Fruit fly (Drosophila melanogaster) whole organism, embryonic: ENCODE measurements around the gene Cyp4ac1.
A peak's percentile ranks its signal among the peaks of the same experiment; 100 is the strongest.

ENCODE experiments used
- Abd-B ChIP-seq: fragments of 200-800 bp; sonication (Bioruptor generic); optimal IDR thresholded peaks from 2 replicates; lab custom pipeline; 2018; ENCODE audit warnings: missing biosample characterization, mild to moderate bottlenecking, missing genetic modification characterization, moderate library complexity
- Aef1 ChIP-seq: fragments of 200-800 bp; sonication (Bioruptor generic); IDR thresholded peaks from 3 replicates; pipeline ENCODE4 v1.3.6; 2022; ENCODE audit warnings: missing biosample characterization, missing genetic modification characterization
- Bteb2 ChIP-seq: fragments of 200-800 bp; sonication (Bioruptor generic); optimal IDR thresholded peaks from 2 replicates; lab custom pipeline; 2016; ENCODE audit warnings: missing biosample characterization, missing genetic modification characterization
- CG10321 ChIP-seq: fragments of 200-800 bp; sonication (Bioruptor generic); IDR thresholded peaks from 2 replicates; pipeline ENCODE4 v1.3.6; 2022; ENCODE audit warnings: missing biosample characterization, missing genetic modification characterization
- CG10462 ChIP-seq: fragments of 200-800 bp; sonication (Bioruptor generic); optimal IDR thresholded peaks from 2 replicates; lab custom pipeline; 2016; ENCODE audit warnings: missing biosample characterization, missing genetic modification characterization
- CG11723 ChIP-seq: fragments of 200-800 bp; sonication (Bioruptor generic); optimal IDR thresholded peaks from 2 replicates; lab custom pipeline; 2017; ENCODE audit warnings: missing biosample characterization, mild to moderate bottlenecking, missing genetic modification characterization
- CG14050 ChIP-seq: fragments of 200-800 bp; sonication (Bioruptor generic); IDR thresholded peaks from 3 replicates; pipeline ENCODE4 v1.3.6; 2022; ENCODE audit warnings: missing biosample characterization, missing genetic modification characterization
- CG14441 ChIP-seq: fragments of 200-800 bp; sonication (Bioruptor generic); IDR thresholded peaks from 2 replicates; pipeline ENCODE4 v1.3.6; 2022; ENCODE audit warnings: missing biosample characterization, missing genetic modification characterization
- CG15514 ChIP-seq: fragments of 200-800 bp; sonication (Bioruptor generic); optimal IDR thresholded peaks from 3 replicates; lab custom pipeline; 2017; ENCODE audit warnings: missing biosample characterization, missing genetic modification characterization, mild to moderate bottlenecking, moderate library complexity, missing genetic modification reagents
- CG17359 ChIP-seq: fragments of 200-800 bp; sonication (Bioruptor generic); optimal IDR thresholded peaks from 3 replicates; lab custom pipeline; 2018; ENCODE audit warnings: missing biosample characterization, mild to moderate bottlenecking, missing genetic modification characterization, moderate library complexity
- CG17802 ChIP-seq: fragments of 200-800 bp; sonication (Bioruptor generic); optimal IDR thresholded peaks from 2 replicates; lab custom pipeline; 2018; ENCODE audit warnings: missing biosample characterization, mild to moderate bottlenecking, missing genetic modification characterization, moderate library complexity
- CG2678 ChIP-seq: fragments of 200-800 bp; sonication (Bioruptor generic); optimal IDR thresholded peaks from 3 replicates; lab custom pipeline; 2019; ENCODE audit warnings: missing biosample characterization, mild to moderate bottlenecking, missing genetic modification characterization, moderate library complexity
- CG30020 ChIP-seq: fragments of 200-800 bp; optimal IDR thresholded peaks from 2 replicates; lab custom pipeline; 2019; ENCODE audit warnings: missing biosample characterization, mild to moderate bottlenecking, missing genetic modification characterization, moderate library complexity
- CG3065 ChIP-seq: fragments of 200-800 bp; sonication (Bioruptor generic); optimal IDR thresholded peaks from 2 replicates; lab custom pipeline; 2016; ENCODE audit warnings: missing biosample characterization, missing genetic modification characterization
- CG31441 ChIP-seq: fragments of 200-800 bp; sonication (Bioruptor generic); IDR thresholded peaks from 2 replicates; pipeline ENCODE4 v1.3.6; 2022; ENCODE audit warnings: missing biosample characterization, missing genetic modification characterization
- CG3995 ChIP-seq: fragments of 200-800 bp; sonication (Bioruptor generic); optimal IDR thresholded peaks from 3 replicates; lab custom pipeline; 2016; ENCODE audit warnings: missing biosample characterization, missing genetic modification characterization
- CG5953 ChIP-seq: fragments of 200-800 bp; sonication (Bioruptor generic); IDR thresholded peaks from 2 replicates; pipeline ENCODE4 v1.3.6; 2022; ENCODE audit warnings: missing biosample characterization, missing genetic modification characterization
- CG6854 ChIP-seq: fragments of 200-800 bp; sonication (Bioruptor generic); optimal IDR thresholded peaks from 3 replicates; lab custom pipeline; 2017; ENCODE audit warnings: missing biosample characterization, mild to moderate bottlenecking, missing genetic modification characterization
- CG7786 ChIP-seq: fragments of 200-800 bp; sonication (Bioruptor generic); optimal IDR thresholded peaks from 2 replicates; lab custom pipeline; 2016; ENCODE audit warnings: missing biosample characterization, missing genetic modification characterization
- CG7928 ChIP-seq: fragments of 200-800 bp; sonication (Bioruptor generic); optimal IDR thresholded peaks from 2 replicates; lab custom pipeline; 2017; ENCODE audit warnings: missing biosample characterization, mild to moderate bottlenecking, missing genetic modification characterization
- CG8089 ChIP-seq: fragments of 200-800 bp; sonication (Bioruptor generic); optimal IDR thresholded peaks from 3 replicates; lab custom pipeline; 2016; ENCODE audit warnings: missing biosample characterization, missing genetic modification characterization
- CG9215 ChIP-seq: fragments of 200-800 bp; sonication (Bioruptor generic); IDR thresholded peaks from 2 replicates; pipeline ENCODE4 v1.3.6; 2022; ENCODE audit warnings: missing biosample characterization, missing genetic modification characterization
- CkIIα-i1 ChIP-seq: fragments of 200-800 bp; sonication (Bioruptor generic); IDR thresholded peaks from 2 replicates; pipeline ENCODE4 v1.3.6; 2022; ENCODE audit warnings: missing biosample characterization, missing genetic modification characterization
- Dref ChIP-seq: fragments of 200-800 bp; sonication (Bioruptor generic); IDR thresholded peaks from 2 replicates; pipeline ENCODE4 v1.3.6; 2022; ENCODE audit warnings: missing biosample characterization, missing genetic modification characterization
- Ets65A ChIP-seq: fragments of 200-800 bp; sonication (Bioruptor generic); peaks from one replicate; lab custom pipeline; 2016; ENCODE audit warnings: missing biosample characterization, missing genetic modification characterization
- Gug ChIP-seq: fragments of 200-800 bp; sonication (Bioruptor generic); IDR thresholded peaks from 4 replicates; pipeline ENCODE4 v1.3.6; 2022; ENCODE audit warnings: missing biosample characterization, missing genetic modification characterization
- Hr39 ChIP-seq: fragments of >200 bp; optimal IDR thresholded peaks from 2 replicates; lab custom pipeline; 2017
- Lhr ChIP-seq: fragments of 200-800 bp; sonication (Bioruptor generic); optimal IDR thresholded peaks from 3 replicates; lab custom pipeline; 2017; ENCODE audit warnings: mild to moderate bottlenecking, missing biosample characterization, missing genetic modification reagents, missing genetic modification characterization
- Ssrp ChIP-seq: fragments of 200-800 bp; sonication (Bioruptor generic); optimal IDR thresholded peaks from 2 replicates; lab custom pipeline; 2018; ENCODE audit warnings: missing biosample characterization, mild to moderate bottlenecking, missing genetic modification characterization, moderate library complexity
- Xbp1 ChIP-seq: fragments of 200-800 bp; sonication (Bioruptor generic); optimal IDR thresholded peaks from 3 replicates; lab custom pipeline; 2016; ENCODE audit warnings: missing biosample characterization, mild to moderate bottlenecking, missing genetic modification characterization
- Xrp1 ChIP-seq: fragments of 200-800 bp; sonication (Bioruptor generic); IDR thresholded peaks from 2 replicates; pipeline ENCODE4 v1.3.6; 2022; ENCODE audit warnings: missing biosample characterization, missing genetic modification characterization
- bsh ChIP-seq, 2 experiments: fragments of 200-800 bp; sonication (Bioruptor generic); optimal IDR thresholded peaks; 2 replicates each; lab custom pipeline; 2017 to 2018; ENCODE audit warnings: mild to moderate bottlenecking in 2 of 2, missing biosample characterization in 2 of 2, missing genetic modification characterization in 2 of 2, moderate library complexity in 1 of 2
- btn ChIP-seq: fragments of 200-800 bp; sonication (Bioruptor generic); optimal IDR thresholded peaks from 2 replicates; lab custom pipeline; 2016; ENCODE audit warnings: missing biosample characterization, missing genetic modification characterization
- chinmo ChIP-seq: fragments of 200-800 bp; sonication (Bioruptor generic); IDR thresholded peaks from 4 replicates; pipeline ENCODE4 v1.3.6; 2022; ENCODE audit warnings: missing biosample characterization, missing genetic modification characterization; ENCODE audit not compliant: partially characterized antibody
- corto ChIP-seq: fragments of 200-800 bp; sonication (Bioruptor generic); optimal IDR thresholded peaks from 2 replicates; lab custom pipeline; 2016; ENCODE audit warnings: missing biosample characterization, mild to moderate bottlenecking, missing genetic modification characterization, moderate library complexity
- dm ChIP-seq: fragments of 200-800 bp; sonication (Bioruptor generic); optimal IDR thresholded peaks from 3 replicates; lab custom pipeline; 2016; ENCODE audit warnings: missing biosample characterization, missing genetic modification characterization
- grn ChIP-seq: fragments of 200-800 bp; sonication (Bioruptor generic); optimal IDR thresholded peaks from 3 replicates; lab custom pipeline; 2017; ENCODE audit warnings: missing biosample characterization, missing genetic modification characterization
- hkb ChIP-seq, 2 experiments: fragments of 200-800 bp in 1 of 2; fragments of >200 bp in 1 of 2; sonication (Bioruptor generic) in 1 of 2; IDR thresholded peaks in 1 of 2; optimal IDR thresholded peaks in 1 of 2; 2 replicates each; pipeline versions ENCODE4 v1.3.6 to Lab custom; 2017 to 2022; ENCODE audit warnings: missing biosample characterization in 1 of 2, missing genetic modification characterization in 1 of 2
- lbe ChIP-seq: fragments of 200-800 bp; sonication (Bioruptor generic); optimal IDR thresholded peaks from 2 replicates; lab custom pipeline; 2016; ENCODE audit warnings: missing biosample characterization, mild to moderate bottlenecking, missing genetic modification characterization
- lmd ChIP-seq: fragments of 200-800 bp; sonication (Bioruptor generic); IDR thresholded peaks from 2 replicates; pipeline ENCODE4 v1.3.6; 2022; ENCODE audit warnings: missing biosample characterization, missing genetic modification characterization
- nau ChIP-seq: fragments of 200-800 bp; sonication (Bioruptor generic); optimal IDR thresholded peaks from 3 replicates; lab custom pipeline; 2017; ENCODE audit warnings: missing biosample characterization, mild to moderate bottlenecking, missing genetic modification characterization, missing genetic modification reagents
- nom ChIP-seq: fragments of 200-800 bp; sonication (Bioruptor generic); optimal IDR thresholded peaks from 2 replicates; lab custom pipeline; 2017; ENCODE audit warnings: missing biosample characterization, missing genetic modification characterization, mild to moderate bottlenecking, moderate library complexity, missing genetic modification reagents
- otp ChIP-seq: fragments of 200-800 bp; sonication (Bioruptor generic); IDR thresholded peaks from 3 replicates; pipeline ENCODE4, ENCODE4 v1.3.6; 2022; ENCODE audit warnings: missing biosample characterization, missing genetic modification characterization
- pho ChIP-seq: fragments of 200-800 bp; sonication (Bioruptor generic); optimal IDR thresholded peaks from 2 replicates; lab custom pipeline; 2016; ENCODE audit warnings: missing biosample characterization, missing genetic modification characterization
- row ChIP-seq: fragments of 200-800 bp; sonication (Bioruptor generic); IDR thresholded peaks from 3 replicates; pipeline ENCODE4 v1.3.6; 2022; ENCODE audit warnings: missing biosample characterization, missing genetic modification characterization
- sc ChIP-seq, 3 experiments: fragments of >200 bp in 2 of 3; fragments of 200-800 bp in 1 of 3; sonication (Bioruptor generic) in 1 of 3; optimal IDR thresholded peaks; 2 replicates in 2 of 3; 3 replicates in 1 of 3; lab custom pipeline; 2017; ENCODE audit warnings: mild to moderate bottlenecking in 1 of 3, missing biosample characterization in 1 of 3, missing genetic modification characterization in 1 of 3, missing genetic modification reagents in 1 of 3
- schlank ChIP-seq: fragments of 200-800 bp; sonication (Bioruptor generic); optimal IDR thresholded peaks from 2 replicates; lab custom pipeline; 2018; ENCODE audit warnings: missing biosample characterization, mild to moderate bottlenecking, missing genetic modification characterization
- sens ChIP-seq: fragments of 200-800 bp; sonication (Bioruptor generic); peaks from one replicate; lab custom pipeline; 2016; ENCODE audit warnings: missing biosample characterization, missing genetic modification characterization
- tx ChIP-seq: fragments of 200-800 bp; sonication (Bioruptor generic); optimal IDR thresholded peaks from 2 replicates; lab custom pipeline; 2016; ENCODE audit warnings: missing biosample characterization, missing genetic modification characterization
- vnd ChIP-seq: fragments of 200-800 bp; sonication (Bioruptor generic); IDR thresholded peaks from 3 replicates; pipeline ENCODE4 v1.3.6; 2022; ENCODE audit warnings: missing biosample characterization, missing genetic modification characterization; ENCODE audit not compliant: partially characterized antibody
- yki ChIP-seq: fragments of >200 bp; optimal IDR thresholded peaks from 3 replicates; lab custom pipeline; 2018

Gene Cyp4ac1

dm6 chr2L:5252399-5253030 is 11.3 kb upstream of the Cyp4ac1 start:
- no peak for TF ChIP-seq CG14050 (GFP tag; lab: Robert Waterston, UW)
- TF ChIP-seq pho = no peak
- TF ChIP-seq CG2678 (tag; lab: Kevin White, UChicago) = no peak
- no peak for TF ChIP-seq btn (GFP tag; lab: Kevin White, UChicago)
- no peak for TF ChIP-seq schlank (tag; lab: Kevin White, UChicago)
- no peak for TF ChIP-seq CG10462 (GFP tag; lab: Kevin White, UChicago)
- TF ChIP-seq tx (GFP tag; lab: Kevin White, UChicago) = no peak
- TF ChIP-seq CG10321 (GFP tag; lab: Robert Waterston, UW) = no peak
- TF ChIP-seq Aef1 (GFP tag; lab: Robert Waterston, UW) = no peak
- TF ChIP-seq sens (GFP tag; lab: Kevin White, UChicago) = peak; percentile 66
- TF ChIP-seq yki (lab: Kevin White, UChicago) = no peak
- TF ChIP-seq Bteb2 (GFP tag; lab: Kevin White, UChicago) = no peak
- TF ChIP-seq Abd-B (GFP tag; lab: Kevin White, UChicago) = no peak
- no peak for TF ChIP-seq CG8089
- TF ChIP-seq CG7928 = no peak
- TF ChIP-seq Gug (GFP tag; lab: Robert Waterston, UW) = no peak
- no peak for TF ChIP-seq Hr39
- no peak for TF ChIP-seq CG11723
- no peak for TF ChIP-seq CG7786 (GFP tag; lab: Kevin White, UChicago)
- peak; percentile 59 for TF ChIP-seq corto (GFP tag; lab: Kevin White, UChicago)
- no peak for TF ChIP-seq CG17359
- TF ChIP-seq bsh (GFP tag; optimal IDR thresholded peaks at IDR 0.05; lab: Kevin White, UChicago) = peak in 1 of 2 experiments; percentile 35
- no peak for TF ChIP-seq Ssrp
- TF ChIP-seq CG9215 = no peak
- no peak for TF ChIP-seq dm (GFP tag; lab: Kevin White, UChicago)
- TF ChIP-seq vnd (GFP tag; lab: Robert Waterston, UW) = no peak
- no peak for TF ChIP-seq Xbp1 (GFP tag; lab: Kevin White, UChicago)
- no peak for TF ChIP-seq CG15514 (GFP tag; lab: Kevin White, UChicago)
- no peak for TF ChIP-seq CG3065 (GFP tag; lab: Kevin White, UChicago)
- TF ChIP-seq sc (optimal IDR thresholded peaks at IDR 0.05; lab: Kevin White, UChicago) = no peak
- no peak for TF ChIP-seq sc (GFP tag; optimal IDR thresholded peaks at IDR 0.05; lab: Kevin White, UChicago)
- TF ChIP-seq otp = no peak
- no peak for TF ChIP-seq CkIIα-i1 (GFP tag; lab: Robert Waterston, UW)
- TF ChIP-seq hkb (optimal IDR thresholded peaks at IDR 0.05; lab: Kevin White, UChicago) = no peak
- TF ChIP-seq hkb (GFP tag; IDR thresholded peaks at IDR 0.05; lab: Robert Waterston, UW) = no peak
- TF ChIP-seq Xrp1 (GFP tag; lab: Robert Waterston, UW) = no peak
- TF ChIP-seq nau = no peak
- TF ChIP-seq grn = no peak
- TF ChIP-seq Lhr (GFP tag; lab: Kevin White, UChicago) = no peak
- 0 out of 2 replicates have a peak, but pooled peaks have one; percentile 4 for TF ChIP-seq Dref (GFP tag; lab: Robert Waterston, UW)
- peak; percentile 30 for TF ChIP-seq nom (GFP tag; lab: Kevin White, UChicago)
- TF ChIP-seq CG31441 (GFP tag; lab: Robert Waterston, UW) = no peak
- no peak for TF ChIP-seq CG3995 (GFP tag; lab: Kevin White, UChicago)
- TF ChIP-seq row = no peak
- no peak for TF ChIP-seq CG6854 (GFP tag; lab: Kevin White, UChicago)
- TF ChIP-seq CG14441 = no peak
- no peak for TF ChIP-seq lmd
- peak; percentile 27 for TF ChIP-seq Ets65A (GFP tag; lab: Kevin White, UChicago)
- TF ChIP-seq CG17802 = peak; percentile 74
- no peak for TF ChIP-seq CG30020 (tag; lab: Kevin White, UChicago)
- peak; percentile 66 for TF ChIP-seq lbe
- TF ChIP-seq chinmo (GFP tag; lab: Robert Waterston, UW) = no peak
- no peak for TF ChIP-seq CG5953 (GFP tag; lab: Robert Waterston, UW)
